Worm (Caenorhabditis elegans) whole organism, mixed stage, embryonic: Measurements from ENCODE around the gene C28C12.12.

ENCODE experiments used
- ceh-43 ChIP-seq: fragments of 200-800 bp; sonication (Bioruptor generic); optimal IDR thresholded peaks from 2 replicates; lab custom pipeline; 2018; ENCODE audit warnings: mild to moderate bottlenecking, missing genetic modification characterization, moderate library complexity, missing compliant biosample characterization
- ces-1 ChIP-seq: fragments of 150-350 bp; optimal IDR thresholded peaks from 2 replicates; lab custom pipeline; 2014; ENCODE audit warnings: missing biosample characterization, missing genetic modification reagents, missing genetic modification characterization
- elt-3 ChIP-seq: fragments of 150-350 bp; optimal IDR thresholded peaks from 2 replicates; lab custom pipeline; 2014; ENCODE audit warnings: missing biosample characterization, missing genetic modification characterization
- snpc-4 ChIP-seq: fragments of 150-350 bp; optimal IDR thresholded peaks from 2 replicates; lab custom pipeline; 2014; ENCODE audit warnings: missing biosample characterization, missing genetic modification characterization
- unc-39 ChIP-seq: fragments of 150-350 bp; optimal IDR thresholded peaks from 2 replicates; lab custom pipeline; 2014; ENCODE audit warnings: missing biosample characterization, missing genetic modification characterization

- TF ChIP-seq unc-39 (tag; lab: Kevin White, UChicago) = no peak
- no peak for TF ChIP-seq ces-1 (GFP tag; lab: Kevin White, UChicago)
- no peak for TF ChIP-seq ceh-43 (GFP tag; lab: Kevin White, UChicago)
- TF ChIP-seq snpc-4 (tag; lab: Kevin White, UChicago) = no peak
- TF ChIP-seq elt-3 (tag; lab: Kevin White, UChicago) = no peak
Observed at ce11 chrIV:8446904-8447303, 49.3 kb downstream of the C28C12.12 start, which contains the start of gene T01B11.1.
